Fruit fly (Drosophila melanogaster): ENCODE results near the gene edin.

edin gene

DNA sequence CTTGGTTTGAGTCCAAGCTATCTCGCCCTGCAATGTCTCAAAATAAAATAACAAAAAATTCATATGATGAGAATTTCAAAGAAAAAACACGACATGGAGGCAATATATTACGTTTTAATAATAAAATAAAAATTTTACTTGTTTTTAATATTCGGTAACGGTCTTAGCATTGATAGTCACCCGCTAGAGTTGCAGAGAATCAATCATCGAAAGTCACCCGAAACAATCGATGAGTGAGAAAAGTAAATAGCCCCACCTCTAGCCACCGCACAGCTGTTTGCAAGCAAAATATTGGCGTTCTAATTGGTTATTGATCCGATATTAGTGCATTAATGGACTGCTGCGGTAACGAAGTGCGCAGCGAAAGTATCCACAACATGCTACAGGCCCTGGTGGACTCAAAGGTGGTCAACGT is 18.7 kb upstream of the edin start, which contains the start of gene CG34250 (continued):
- no peak for TF ChIP-seq CG7368 (GFP tag; optimal IDR thresholded peaks at IDR 0.05)
- TF ChIP-seq fd59A (GFP tag; optimal IDR thresholded peaks at IDR 0.05), result no peak
- peak; percentile 33 for TF ChIP-seq Hr4 (GFP tag; optimal IDR thresholded peaks at IDR 0.05)
- no peak for TF ChIP-seq CG11294 (GFP tag; IDR thresholded peaks at IDR 0.05)
- no peak for TF ChIP-seq Sox15 (GFP tag; optimal IDR thresholded peaks at IDR 0.05)
- TF ChIP-seq CG6163 (GFP tag; IDR thresholded peaks at IDR 0.05), result no peak
- TF ChIP-seq acj6 (GFP tag; optimal IDR thresholded peaks at IDR 0.05), result peak; percentile 9
- TF ChIP-seq achi (GFP tag; optimal IDR thresholded peaks at IDR 0.05), result no peak
- no peak for TF ChIP-seq dsx (GFP tag; optimal IDR thresholded peaks at IDR 0.05; ENCODE audit: poor library complexity, severe bottlenecking)
- TF ChIP-seq Met (GFP tag; optimal IDR thresholded peaks at IDR 0.05), result no peak
- TF ChIP-seq esn (GFP tag; optimal IDR thresholded peaks at IDR 0.05), result peak; percentile 36
- no peak for TF ChIP-seq dac (GFP tag; optimal IDR thresholded peaks at IDR 0.05)
- no peak for TF ChIP-seq CG4318 (GFP tag; optimal IDR thresholded peaks at IDR 0.05)
- peak; percentile 28 for TF ChIP-seq cyc (GFP tag; optimal IDR thresholded peaks at IDR 0.05)
- peak; percentile 25 for TF ChIP-seq CG10631 (GFP tag; optimal IDR thresholded peaks at IDR 0.05)
- TF ChIP-seq CG16779 (tag; optimal IDR thresholded peaks at IDR 0.05), result no peak
- no peak for TF ChIP-seq Hr38 (GFP tag; optimal IDR thresholded peaks at IDR 0.05)
- no peak for TF ChIP-seq CG31627 (GFP tag; optimal IDR thresholded peaks at IDR 0.05)
- TF ChIP-seq vri (GFP tag; optimal IDR thresholded peaks at IDR 0.05), result peak; percentile 35

dm6 chr3L:17476496-17476895 is 18.2 kb upstream of the edin start:
- TF ChIP-seq CG15336 (GFP tag; IDR thresholded peaks at IDR 0.05) (no peak), dsx (GFP tag; optimal IDR thresholded peaks at IDR 0.05; ENCODE audit: poor library complexity, severe bottlenecking) (no peak), Hr38 (GFP tag; optimal IDR thresholded peaks at IDR 0.05) (no peak), lz (GFP tag; optimal IDR thresholded peaks at IDR 0.05) (no peak)

- no peak for TF ChIP-seq dac (GFP tag; optimal IDR thresholded peaks at IDR 0.05)
- TF ChIP-seq CG10631 (GFP tag; optimal IDR thresholded peaks at IDR 0.05), result no peak
- TF ChIP-seq CG15336 (GFP tag; IDR thresholded peaks at IDR 0.05), result no peak
- TF ChIP-seq fkh (GFP tag; optimal IDR thresholded peaks at IDR 0.05), result no peak
- no peak for TF ChIP-seq Lpt (GFP tag; optimal IDR thresholded peaks at IDR 0.05)
- no peak for TF ChIP-seq topi (GFP tag; optimal IDR thresholded peaks at IDR 0.05)
- no peak for TF ChIP-seq lz (GFP tag; optimal IDR thresholded peaks at IDR 0.05)
- TF ChIP-seq CG6163 (GFP tag; IDR thresholded peaks at IDR 0.05), result no peak
- no peak for TF ChIP-seq CG8319 (GFP tag; optimal IDR thresholded peaks at IDR 0.05)
- TF ChIP-seq Sox15 (GFP tag; optimal IDR thresholded peaks at IDR 0.05), result no peak
- TF ChIP-seq Blimp-1 (GFP tag; optimal IDR thresholded peaks at IDR 0.05), result no peak
These were observed 15.9 kb upstream of the edin start, which contains the start of the genes CG13733 and qjt for dm6 chr3L:17478826-17479225. Gene CG13733 (minus strand): TSS chr3L:17478926. Gene qjt (plus strand): TSS chr3L:17479096.

- TF ChIP-seq CG6808 (GFP tag; optimal IDR thresholded peaks at IDR 0.05) (peak; percentile 70), esn (GFP tag; optimal IDR thresholded peaks at IDR 0.05) (peak; percentile 67), lz (GFP tag; optimal IDR thresholded peaks at IDR 0.05) (peak; percentile 48), dac (GFP tag; optimal IDR thresholded peaks at IDR 0.05) (no peak), Ets96B (tag; optimal IDR thresholded peaks at IDR 0.05) (peak; percentile 21), CG34406 (GFP tag; optimal IDR thresholded peaks at IDR 0.05) (peak; percentile 47), CG31627 (GFP tag; optimal IDR thresholded peaks at IDR 0.05) (peak; percentile 43), CG8319 (GFP tag; optimal IDR thresholded peaks at IDR 0.05) (no peak), Eip75B (GFP tag; optimal IDR thresholded peaks at IDR 0.05) (peak; percentile 54), Smox (GFP tag; optimal IDR thresholded peaks at IDR 0.05) (peak; percentile 66), CG3919 (GFP tag; optimal IDR thresholded peaks at IDR 0.05) (peak; percentile 56), CG11902 (GFP tag; optimal IDR thresholded peaks at IDR 0.05) (no peak), CG32006 (GFP tag; optimal IDR thresholded peaks at IDR 0.05) (peak; percentile 66), CG11294 (GFP tag; IDR thresholded peaks at IDR 0.05) (no peak; the same call in none of the 2 replicates), salr (GFP tag; optimal IDR thresholded peaks at IDR 0.05) (peak; percentile 45 to 63), Gug (GFP tag; IDR thresholded peaks at IDR 0.05) (no peak; the same call in none of the 2 replicates), CG6792 (GFP tag; optimal IDR thresholded peaks at IDR 0.05) (peak; percentile 63), dsx (GFP tag; optimal IDR thresholded peaks at IDR 0.05; ENCODE audit: poor library complexity, severe bottlenecking) (peak; percentile 49), Hr38 (GFP tag; optimal IDR thresholded peaks at IDR 0.05) (no peak), CG10631 (GFP tag; optimal IDR thresholded peaks at IDR 0.05) (peak; percentile 23), CG3032 (tag; optimal IDR thresholded peaks at IDR 0.05) (peak; percentile 3), OdsH (GFP tag; optimal IDR thresholded peaks at IDR 0.05) (peak; percentile 47), pdm3 (GFP tag; optimal IDR thresholded peaks at IDR 0.05) (peak; percentile 54), Ets21C (GFP tag; optimal IDR thresholded peaks at IDR 0.05) (peak; percentile 2), acj6 (GFP tag; optimal IDR thresholded peaks at IDR 0.05) (no peak), Eip78C (GFP tag) (peak; percentile 70), vri (GFP tag; optimal IDR thresholded peaks at IDR 0.05) (peak; percentile 60), CG15336 (GFP tag; IDR thresholded peaks at IDR 0.05) (peak; percentile 53; the same call in 1 of the 2 replicates), svp (GFP tag) (peak; percentile 87), Met (GFP tag; optimal IDR thresholded peaks at IDR 0.05) (peak; percentile 70), Sox15 (GFP tag; optimal IDR thresholded peaks at IDR 0.05) (no peak)
These were observed 9.3 kb upstream of the edin start for dm6 chr3L:17485280-17485792.
